Worm (Caenorhabditis elegans): Measurements from ENCODE around the gene nspb-1.

Gene nspb-1

ce11 chrIV:6560434-6560833 lies 30.5 kb downstream of the nspb-1 start, which contains the start of gene best-9:
Gene best-9, plus strand, starts transcription at chrIV:6560734.
- TF ChIP-seq blmp-1 (tag; optimal IDR thresholded peaks at IDR 0.05) (no peak), ceh-83 (GFP tag; optimal IDR thresholded peaks at IDR 0.05) (no peak), elt-1 (tag; optimal IDR thresholded peaks at IDR 0.05; ENCODE audit: borderline replicate concordance, insufficient read depth) (no peak), bed-3 (GFP tag; optimal IDR thresholded peaks at IDR 0.05) (no peak), mab-5 (tag; optimal IDR thresholded peaks at IDR 0.05) (no peak), lsy-2 (tag; optimal IDR thresholded peaks at IDR 0.05) (no peak), pha-4 (tag; optimal IDR thresholded peaks at IDR 0.05) (no peak), elt-3 (tag; optimal IDR thresholded peaks at IDR 0.05) (no peak), nhr-28 (tag; optimal IDR thresholded peaks at IDR 0.05) (no peak), ces-1 (GFP tag; optimal IDR thresholded peaks at IDR 0.05) (no peak), drap-1 (GFP tag; optimal IDR thresholded peaks at IDR 0.05) (no peak), ceh-43 (GFP tag; optimal IDR thresholded peaks at IDR 0.05) (no peak), nhr-76 (tag; optimal IDR thresholded peaks at IDR 0.05) (no peak), mls-2 (tag; optimal IDR thresholded peaks at IDR 0.05) (no peak)

- peak; percentile 74 for TF ChIP-seq sem-2 (GFP tag; optimal IDR thresholded peaks at IDR 0.05)
- no peak for TF ChIP-seq nhr-12 (tag; optimal IDR thresholded peaks at IDR 0.05)
- TF ChIP-seq elt-3 (tag; optimal IDR thresholded peaks at IDR 0.05) = no peak
- peak; percentile 1 for TF ChIP-seq mep-1 (tag; optimal IDR thresholded peaks at IDR 0.05)
- peak; percentile 49 for TF ChIP-seq flh-1 (GFP tag; optimal IDR thresholded peaks at IDR 0.05)
- TF ChIP-seq bed-3 (GFP tag; optimal IDR thresholded peaks at IDR 0.05) = peak; percentile 47
- TF ChIP-seq nhr-76 (tag; optimal IDR thresholded peaks at IDR 0.05) = no peak
- TF ChIP-seq tbx-8 (GFP tag; optimal IDR thresholded peaks at IDR 0.05) = peak; percentile 36
- peak; percentile 83 for TF ChIP-seq sptf-1 (tag; optimal IDR thresholded peaks at IDR 0.05)
- TF ChIP-seq mab-5 (tag; optimal IDR thresholded peaks at IDR 0.05) = no peak
- TF ChIP-seq unc-39 (tag; optimal IDR thresholded peaks at IDR 0.05) = no peak
- no peak for TF ChIP-seq ztf-11 (tag; optimal IDR thresholded peaks at IDR 0.05)
- peak; percentile 77 for TF ChIP-seq drap-1 (GFP tag; optimal IDR thresholded peaks at IDR 0.05)
- TF ChIP-seq unc-120 (tag; optimal IDR thresholded peaks at IDR 0.05; ENCODE audit: poor library complexity, severe bottlenecking) = peak; percentile 87
- peak; percentile 75 for TF ChIP-seq M03D4.4 (tag; optimal IDR thresholded peaks at IDR 0.05)
- TF ChIP-seq nhr-2 (tag; optimal IDR thresholded peaks at IDR 0.05) = no peak
- peak; percentile 11 for TF ChIP-seq lsy-2 (tag; optimal IDR thresholded peaks at IDR 0.05)
- no peak for TF ChIP-seq hlh-1 (tag; optimal IDR thresholded peaks at IDR 0.05)
- TF ChIP-seq ham-2 (GFP tag; optimal IDR thresholded peaks at IDR 0.05) = no peak
- peak; percentile 81 for TF ChIP-seq cnd-1 (tag; optimal IDR thresholded peaks at IDR 0.05)
- no peak for TF ChIP-seq pha-4 (tag; optimal IDR thresholded peaks at IDR 0.05)
- no peak for TF ChIP-seq blmp-1 (tag; optimal IDR thresholded peaks at IDR 0.05)
- TF ChIP-seq lin-32 (GFP tag; optimal IDR thresholded peaks at IDR 0.05) = peak; percentile 39
- TF ChIP-seq lin-13 (tag; optimal IDR thresholded peaks at IDR 0.05) = no peak
- TF ChIP-seq ces-1 (GFP tag; optimal IDR thresholded peaks at IDR 0.05) = peak; percentile 27
- peak; percentile 86 for TF ChIP-seq ceh-83 (GFP tag; optimal IDR thresholded peaks at IDR 0.05)
- no peak for TF ChIP-seq ceh-43 (GFP tag; optimal IDR thresholded peaks at IDR 0.05)
- no peak for TF ChIP-seq elt-1 (tag; optimal IDR thresholded peaks at IDR 0.05; ENCODE audit: borderline replicate concordance, insufficient read depth)
- TF ChIP-seq zip-8 (tag; optimal IDR thresholded peaks at IDR 0.05) = no peak
- TF ChIP-seq mls-2 (tag; optimal IDR thresholded peaks at IDR 0.05) = peak; percentile 78
- no peak for TF ChIP-seq snpc-4 (tag; optimal IDR thresholded peaks at IDR 0.05)
These were observed 34.1 kb downstream of the nspb-1 start, which contains the start of gene try-3 for ce11 chrIV:6556624-6557368. Gene try-3, plus strand, starts transcription at chrIV:6557155.

- peak; percentile 56 for TF ChIP-seq ces-1 (GFP tag; optimal IDR thresholded peaks at IDR 0.05)
- TF ChIP-seq hlh-1 (tag; optimal IDR thresholded peaks at IDR 0.05) = peak; percentile 41
- no peak for TF ChIP-seq nhr-2 (tag; optimal IDR thresholded peaks at IDR 0.05)
These were observed 35.3 kb downstream of the nspb-1 start, which contains the start of gene paqr-1 for ce11 chrIV:6555388-6556330. Gene paqr-1, minus strand, starts transcription at chrIV:6555438.

Measured in whole organism, mixed stage, embryonic.